Worm (Caenorhabditis elegans) whole organism, late embryonic: ENCODE results near the gene F56C3.3.

Source experiments
- C38D4.7 ChIP-seq: fragments of 200-800 bp; sonication (Bioruptor generic); optimal IDR thresholded peaks from 2 replicates; lab custom pipeline; 2018; ENCODE audit warnings: mild to moderate bottlenecking, missing genetic modification characterization, moderate library complexity, missing compliant biosample characterization
- ama-1 ChIP-seq: fragments of 150-350 bp; optimal IDR thresholded peaks from 2 replicates; lab custom pipeline; 2014
- ceh-18 ChIP-seq: sonication (generic microtip); optimal IDR thresholded peaks from 2 replicates; lab custom pipeline; 2016; ENCODE audit warnings: missing genetic modification characterization, missing compliant biosample characterization
- ceh-19 ChIP-seq: fragments of 200-800 bp; sonication (Bioruptor generic); optimal IDR thresholded peaks from 2 replicates; lab custom pipeline; 2018; ENCODE audit warnings: mild to moderate bottlenecking, missing genetic modification characterization, missing compliant biosample characterization
- dve-1 ChIP-seq: sonication (generic microtip); optimal IDR thresholded peaks from 2 replicates; lab custom pipeline; 2017; ENCODE audit warnings: antibody characterized with exemption, mild to moderate bottlenecking, missing genetic modification characterization, missing compliant biosample characterization
- ets-4 ChIP-seq: sonication (generic microtip); optimal IDR thresholded peaks from 2 replicates; lab custom pipeline; 2016; ENCODE audit warnings: missing genetic modification characterization, missing compliant biosample characterization
- fkh-10 ChIP-seq: fragments of 150-350 bp; optimal IDR thresholded peaks from 2 replicates; lab custom pipeline; 2014; ENCODE audit warnings: missing biosample characterization, missing genetic modification reagents, missing genetic modification characterization
- hlh-13 ChIP-seq: fragments of 200-800 bp; sonication (Bioruptor generic); optimal IDR thresholded peaks from 2 replicates; lab custom pipeline; 2018; ENCODE audit warnings: mild to moderate bottlenecking, missing genetic modification characterization, missing compliant biosample characterization
- mec-3 ChIP-seq: sonication (generic microtip); optimal IDR thresholded peaks from 2 replicates; lab custom pipeline; 2016; ENCODE audit warnings: borderline replicate concordance, missing genetic modification characterization, missing compliant biosample characterization
- pag-3 ChIP-seq: sonication (generic microtip); optimal IDR thresholded peaks from 2 replicates; lab custom pipeline; 2016; ENCODE audit warnings: missing compliant biosample characterization, missing genetic modification characterization, borderline replicate concordance
- pha-2 ChIP-seq: sonication (generic microtip); optimal IDR thresholded peaks from 2 replicates; lab custom pipeline; 2017; ENCODE audit warnings: mild to moderate bottlenecking, missing genetic modification characterization, missing compliant biosample characterization
- pha-4 ChIP-seq: fragments of 150-350 bp; optimal IDR thresholded peaks from 2 replicates; lab custom pipeline; 2018; ENCODE audit warnings: missing biosample characterization, missing genetic modification reagents, missing genetic modification characterization
- tbx-7 ChIP-seq: sonication (generic microtip); optimal IDR thresholded peaks from 2 replicates; lab custom pipeline; 2016; ENCODE audit warnings: missing genotype, missing genetic modification characterization, missing compliant biosample characterization

- TF ChIP-seq ama-1 (lab: Kevin White, UChicago) = no peak
- no peak for TF ChIP-seq pag-3
- no peak for TF ChIP-seq dve-1 (tag; lab: Kevin White, UChicago)
- TF ChIP-seq tbx-7 (tag; lab: Kevin White, UChicago) = no peak
- TF ChIP-seq mec-3 (tag; lab: Kevin White, UChicago) = no peak
- TF ChIP-seq pha-4 (tag; lab: Kevin White, UChicago) = no peak
- no peak for TF ChIP-seq ets-4 (tag; lab: Kevin White, UChicago)
- no peak for TF ChIP-seq ceh-19
- TF ChIP-seq ceh-18 (tag; lab: Kevin White, UChicago) = no peak
- TF ChIP-seq hlh-13 (GFP tag; lab: Kevin White, UChicago) = no peak
- no peak for TF ChIP-seq C38D4.7 (GFP tag; lab: Kevin White, UChicago)
- TF ChIP-seq fkh-10 (GFP tag; lab: Kevin White, UChicago) = no peak
- TF ChIP-seq pha-2 (tag; lab: Kevin White, UChicago) = no peak
Observed at ce11 chrX:1338906-1339673, 19.1 kb downstream of the F56C3.3 start.
